Worm (Caenorhabditis elegans): Measurements from ENCODE around the gene srw-115.

- TF ChIP-seq unc-39 (tag; optimal IDR thresholded peaks at IDR 0.05) (no peak), unc-62 (GFP tag; optimal IDR thresholded peaks at IDR 0.05) (no peak), sptf-1 (tag; optimal IDR thresholded peaks at IDR 0.05) (no peak), zip-8 (tag; optimal IDR thresholded peaks at IDR 0.05) (no peak), lin-32 (GFP tag; optimal IDR thresholded peaks at IDR 0.05) (no peak), drap-1 (GFP tag; optimal IDR thresholded peaks at IDR 0.05) (no peak), elt-3 (tag; optimal IDR thresholded peaks at IDR 0.05) (no peak), mab-5 (tag; optimal IDR thresholded peaks at IDR 0.05) (no peak), snpc-4 (tag; optimal IDR thresholded peaks at IDR 0.05) (no peak)
These were observed 28.9 kb downstream of the srw-115 start, which contains the start of gene srh-88 for ce11 chrV:2964786-2965185.
